Worm (Caenorhabditis elegans) whole organism, L1 larva: ENCODE results near the gene Y47D7A.6.
A peak's percentile ranks its signal among the peaks of the same experiment; 100 is the strongest.

Experiments
- F16B12.6 ChIP-seq: fragments of 150-350 bp; optimal IDR thresholded peaks from 2 replicates; lab custom pipeline; 2014; ENCODE audit warnings: missing biosample characterization, missing genetic modification characterization
- Y116A8C.19 ChIP-seq: sonication (generic microtip); optimal IDR thresholded peaks from 2 replicates; lab custom pipeline; 2016; ENCODE audit warnings: missing compliant biosample characterization, missing genetic modification characterization, borderline replicate concordance
- alr-1 ChIP-seq: fragments of 200-800 bp; sonication (Bioruptor generic); optimal IDR thresholded peaks from 2 replicates; lab custom pipeline; 2018; ENCODE audit warnings: borderline replicate concordance, mild to moderate bottlenecking, missing genetic modification characterization, missing compliant biosample characterization
- aly-2 ChIP-seq: fragments of 150-350 bp; optimal IDR thresholded peaks from 2 replicates; lab custom pipeline; 2014; ENCODE audit warnings: missing biosample characterization, missing genetic modification characterization
- ama-1 ChIP-seq: fragments of 150-350 bp; optimal IDR thresholded peaks from 2 replicates; lab custom pipeline; 2014
- ceh-82 ChIP-seq, 3 experiments: fragments of 150-350 bp in 1 of 3; sonication (generic microtip) in 2 of 3; optimal IDR thresholded peaks; 2 replicates each; lab custom pipeline; 2014 to 2017; ENCODE audit warnings: missing biosample characterization in 3 of 3, missing genetic modification characterization in 3 of 3
- ceh-90 ChIP-seq: sonication (generic microtip); optimal IDR thresholded peaks from 2 replicates; lab custom pipeline; 2016; ENCODE audit warnings: missing genetic modification characterization, missing compliant biosample characterization
- efl-3 ChIP-seq: fragments of 200-800 bp; sonication (Bioruptor generic); optimal IDR thresholded peaks from 2 replicates; lab custom pipeline; 2018; ENCODE audit warnings: mild to moderate bottlenecking, missing genetic modification characterization, missing compliant biosample characterization
- elt-3 ChIP-seq, 6 experiments: fragments of 150-350 bp in 1 of 6; sonication (generic microtip); optimal IDR thresholded peaks; 2 replicates each; lab custom pipeline; 2017 to 2018; ENCODE audit warnings: missing biosample characterization in 6 of 6, missing genetic modification characterization in 6 of 6, inconsistent platforms in 1 of 6
- ets-5 ChIP-seq: fragments of 200-800 bp; sonication (Bioruptor generic); IDR thresholded peaks from 2 replicates; pipeline ENCODE4 v1.3.6; 2022; ENCODE audit warnings: missing genetic modification characterization, missing compliant biosample characterization
- fkh-10 ChIP-seq: sonication (generic microtip); optimal IDR thresholded peaks from 2 replicates; lab custom pipeline; 2017; ENCODE audit warnings: missing biosample characterization, missing genetic modification reagents, missing genetic modification characterization
- fkh-4 ChIP-seq: sonication (generic microtip); optimal IDR thresholded peaks from 2 replicates; lab custom pipeline; 2016; ENCODE audit warnings: missing compliant biosample characterization, missing genetic modification characterization, borderline replicate concordance
- grh-1 ChIP-seq: fragments of 200-800 bp; sonication (Bioruptor generic); IDR thresholded peaks from 2 replicates; pipeline ENCODE4 v1.3.6; 2022; ENCODE audit warnings: missing genetic modification reagents, missing genetic modification characterization, missing compliant biosample characterization
- hpl-2 ChIP-seq: fragments of 150-350 bp; optimal IDR thresholded peaks from 2 replicates; lab custom pipeline; 2014; ENCODE audit warnings: missing biosample characterization, missing genetic modification reagents, missing genetic modification characterization
- irx-1 ChIP-seq: sonication (generic microtip); optimal IDR thresholded peaks from 2 replicates; lab custom pipeline; 2016; ENCODE audit warnings: missing genetic modification characterization, missing compliant biosample characterization
- isw-1 ChIP-seq: fragments of 200-800 bp; sonication (Bioruptor generic); IDR thresholded peaks from 2 replicates; pipeline ENCODE4 v1.3.6; 2022; ENCODE audit warnings: missing genetic modification characterization, missing compliant biosample characterization
- lin-13 ChIP-seq: fragments of 150-350 bp; optimal IDR thresholded peaks from 2 replicates; lab custom pipeline; 2014; ENCODE audit warnings: missing biosample characterization, missing genetic modification reagents, missing genetic modification characterization
- lin-15B ChIP-seq: fragments of 150-350 bp; sonication (generic microtip); optimal IDR thresholded peaks from 3 replicates; lab custom pipeline; 2014; ENCODE audit warnings: missing biosample characterization, missing genetic modification characterization
- lin-39 ChIP-seq: fragments of 150-350 bp; optimal IDR thresholded peaks from 2 replicates; lab custom pipeline; 2014; ENCODE audit warnings: missing biosample characterization, missing genetic modification reagents, missing genetic modification characterization
- lsy-2 ChIP-seq, 2 experiments: fragments of 150-350 bp; optimal IDR thresholded peaks; 2 replicates each; lab custom pipeline; 2014; ENCODE audit warnings: missing biosample characterization in 2 of 2, missing genetic modification characterization in 2 of 2
- mab-9 ChIP-seq: fragments of 200-800 bp; sonication (Bioruptor generic); IDR thresholded peaks from 2 replicates; pipeline ENCODE4 v1.3.6; 2022; ENCODE audit warnings: missing genetic modification reagents, missing genetic modification characterization, missing compliant biosample characterization
- mdl-1 ChIP-seq, 2 experiments: fragments of 150-350 bp; optimal IDR thresholded peaks; 2 replicates each; lab custom pipeline; 2014 to 2017; ENCODE audit warnings: missing biosample characterization in 2 of 2, missing genetic modification characterization in 2 of 2, inconsistent platforms in 1 of 2
- mep-1 ChIP-seq: fragments of 150-350 bp; optimal IDR thresholded peaks from 2 replicates; lab custom pipeline; 2014; ENCODE audit warnings: missing biosample characterization, missing genetic modification characterization
- nhr-11 ChIP-seq: fragments of 150-350 bp; optimal IDR thresholded peaks from 2 replicates; lab custom pipeline; 2014; ENCODE audit warnings: missing biosample characterization, missing genetic modification characterization
- nhr-12 ChIP-seq: sonication (generic microtip); optimal IDR thresholded peaks from 2 replicates; lab custom pipeline; 2017; ENCODE audit warnings: missing biosample characterization, missing genetic modification characterization
- nhr-19 ChIP-seq: fragments of 200-800 bp; sonication (Bioruptor generic); conservative IDR thresholded peaks from 2 replicates; pipeline ENCODE4 v1.3.6; 2022; ENCODE audit warnings: missing genetic modification characterization, missing compliant biosample characterization
- nhr-71 ChIP-seq: sonication (generic microtip); optimal IDR thresholded peaks from 2 replicates; lab custom pipeline; 2016; ENCODE audit warnings: mild to moderate bottlenecking, missing genetic modification characterization, moderate library complexity, missing compliant biosample characterization
- nhr-84 ChIP-seq: sonication (generic microtip); optimal IDR thresholded peaks from 2 replicates; lab custom pipeline; 2017; ENCODE audit warnings: missing biosample characterization, missing genetic modification characterization
- nhr-85 ChIP-seq: sonication (generic microtip); peaks from one replicate; lab custom pipeline; 2016; ENCODE audit warnings: missing genetic modification characterization, inconsistent platforms, missing compliant biosample characterization
- nhr-90 ChIP-seq: sonication (generic microtip); optimal IDR thresholded peaks from 2 replicates; lab custom pipeline; 2016; ENCODE audit warnings: mild to moderate bottlenecking, missing genetic modification characterization, missing compliant biosample characterization; ENCODE audit not compliant: poor library complexity
- pag-3 ChIP-seq: sonication (generic microtip); optimal IDR thresholded peaks from 2 replicates; lab custom pipeline; 2017; ENCODE audit warnings: missing genetic modification characterization, mild to moderate bottlenecking, missing compliant biosample characterization, antibody characterized with exemption, borderline replicate concordance; ENCODE audit not compliant: insufficient read depth
- pax-3 ChIP-seq: fragments of 200-800 bp; sonication (Bioruptor generic); optimal IDR thresholded peaks from 2 replicates; lab custom pipeline; 2018; ENCODE audit warnings: mild to moderate bottlenecking, missing genetic modification characterization, moderate library complexity, missing compliant biosample characterization
- pqm-1 ChIP-seq: sonication (generic microtip); optimal IDR thresholded peaks from 3 replicates; lab custom pipeline; 2017; ENCODE audit warnings: missing biosample characterization, missing genetic modification characterization
- rnt-1 ChIP-seq: sonication (generic microtip); optimal IDR thresholded peaks from 2 replicates; lab custom pipeline; 2016; ENCODE audit warnings: mild to moderate bottlenecking, missing genetic modification characterization, moderate library complexity, missing compliant biosample characterization
- snpc-4 ChIP-seq: fragments of 150-350 bp; optimal IDR thresholded peaks from 2 replicates; lab custom pipeline; 2014; ENCODE audit warnings: missing biosample characterization, missing genetic modification characterization
- snu-23 ChIP-seq: sonication (generic microtip); optimal IDR thresholded peaks from 2 replicates; lab custom pipeline; 2016; ENCODE audit warnings: missing genetic modification characterization, missing compliant biosample characterization
- tbx-2 ChIP-seq: sonication (generic microtip); optimal IDR thresholded peaks from 2 replicates; lab custom pipeline; 2016; ENCODE audit warnings: missing genetic modification characterization, missing compliant biosample characterization
- unc-130 ChIP-seq: fragments of 150-350 bp; optimal IDR thresholded peaks from 2 replicates; lab custom pipeline; 2017; ENCODE audit warnings: missing biosample characterization, missing genetic modification characterization, inconsistent platforms
- unc-62 ChIP-seq: fragments of 150-350 bp; optimal IDR thresholded peaks from 2 replicates; lab custom pipeline; 2014; ENCODE audit warnings: missing biosample characterization, missing genetic modification reagents, missing genetic modification characterization
- unc-86 ChIP-seq: sonication (generic microtip); optimal IDR thresholded peaks from 2 replicates; lab custom pipeline; 2016; ENCODE audit warnings: missing genetic modification characterization, missing compliant biosample characterization
- unc-98 ChIP-seq: fragments of 200-800 bp; sonication (Bioruptor generic); IDR thresholded peaks from 2 replicates; pipeline ENCODE4 v1.3.6; 2022; ENCODE audit warnings: missing genetic modification characterization, missing compliant biosample characterization
- vab-15 ChIP-seq: sonication (generic microtip); optimal IDR thresholded peaks from 2 replicates; lab custom pipeline; 2017; ENCODE audit warnings: missing genotype, mild to moderate bottlenecking, missing genetic modification characterization, missing compliant biosample characterization

Y47D7A.6 gene

ce11 chrV:4450523-4451089, 32.6 kb upstream of the Y47D7A.6 start, which contains the start of gene rft-2 (continued):
- TF ChIP-seq fkh-10 = peak; percentile 25
- TF ChIP-seq lin-13 (GFP tag; lab: Kevin White, UChicago) = peak; percentile 27
- no peak for TF ChIP-seq unc-62 (GFP tag; lab: Kevin White, UChicago)
- TF ChIP-seq grh-1 (GFP tag; lab: Robert Waterston, UW) = 0 out of 2 replicates have a peak, but pooled peaks have one; percentile 18
- TF ChIP-seq nhr-71 (tag; lab: Kevin White, UChicago) = peak; percentile 76
- TF ChIP-seq snpc-4 (tag; lab: Kevin White, UChicago) = peak; percentile 44
- TF ChIP-seq ceh-82 (tag; optimal IDR thresholded peaks at IDR 0.05; lab: Kevin White, UChicago) = peak; percentile 39 to 80 (median 56)
- TF ChIP-seq tbx-2 = peak; percentile 50
- peak; percentile 53 for TF ChIP-seq rnt-1 (tag; lab: Kevin White, UChicago)
- TF ChIP-seq irx-1 (tag; lab: Kevin White, UChicago) = peak; percentile 58
- peak; percentile 71 to 80 for TF ChIP-seq lsy-2 (tag; optimal IDR thresholded peaks at IDR 0.05; lab: Kevin White, UChicago)
- no peak for TF ChIP-seq fkh-4 (tag; lab: Kevin White, UChicago)
- peak; percentile 14 for TF ChIP-seq nhr-11 (tag; lab: Kevin White, UChicago)
- TF ChIP-seq unc-130 (tag; lab: Kevin White, UChicago) = no peak
- no peak for TF ChIP-seq nhr-84
- peak; percentile 29 for TF ChIP-seq vab-15 (tag; lab: Kevin White, UChicago)
- no peak for TF ChIP-seq alr-1
- TF ChIP-seq F16B12.6 = peak; percentile 36
- TF ChIP-seq mdl-1 (tag; optimal IDR thresholded peaks at IDR 0.05; lab: Kevin White, UChicago) = peak in 1 of 2 experiments; percentile 22
- no peak for TF ChIP-seq lin-39 (tag; lab: Kevin White, UChicago)
- TF ChIP-seq isw-1 (GFP tag; lab: Robert Waterston, UW) = peak; percentile 45
- TF ChIP-seq mab-9 (GFP tag; lab: Robert Waterston, UW) = no peak
- TF ChIP-seq nhr-90 (tag; lab: Kevin White, UChicago) = peak; percentile 58
- no peak for TF ChIP-seq unc-98 (GFP tag; lab: Robert Waterston, UW)
- no peak for TF ChIP-seq nhr-12
- no peak for TF ChIP-seq pax-3 (tag; lab: Kevin White, UChicago)
- peak; percentile 50 for TF ChIP-seq nhr-19 (GFP tag; lab: Robert Waterston, UW)
- TF ChIP-seq snu-23 (GFP tag; lab: Kevin White, UChicago) = peak; percentile 69

- TF ChIP-seq nhr-85 (tag; lab: Kevin White, UChicago) = no peak
- TF ChIP-seq unc-86 (tag; lab: Kevin White, UChicago) = no peak
- TF ChIP-seq Y116A8C.19 (tag; lab: Kevin White, UChicago) = no peak
- no peak for TF ChIP-seq F16B12.6
- no peak for TF ChIP-seq ceh-90 (tag; lab: Kevin White, UChicago)
- TF ChIP-seq aly-2 (tag; lab: Kevin White, UChicago) = no peak
- no peak for TF ChIP-seq efl-3
- TF ChIP-seq mep-1 = no peak
- TF ChIP-seq elt-3 (tag; optimal IDR thresholded peaks at IDR 0.05; lab: Kevin White, UChicago) = no peak
- no peak for TF ChIP-seq fkh-10
- no peak for TF ChIP-seq hpl-2 (GFP tag; lab: Kevin White, UChicago)
- TF ChIP-seq lin-15B (tag; lab: Kevin White, UChicago) = no peak
- no peak for TF ChIP-seq ets-5 (GFP tag; lab: Robert Waterston, UW)
- no peak for TF ChIP-seq pqm-1 (tag; lab: Kevin White, UChicago)
- TF ChIP-seq pag-3 (tag; lab: Kevin White, UChicago) = no peak
- TF ChIP-seq ama-1 (lab: Kevin White, UChicago) = no peak
- no peak for TF ChIP-seq lin-39 (tag; lab: Kevin White, UChicago)
Measured at ce11 chrV:4447637-4448036, 29.6 kb upstream of the Y47D7A.6 start.
